Worm (Caenorhabditis elegans) whole organism, L3 larva: ENCODE results near the gene srsx-31.

ENCODE experiments used
- ZK546.5 ChIP-seq: sonication (generic microtip); optimal IDR thresholded peaks from 2 replicates; lab custom pipeline; 2017; ENCODE audit warnings: missing biosample characterization, missing genetic modification characterization
- ama-1 ChIP-seq: fragments of 150-350 bp; optimal IDR thresholded peaks from 2 replicates; lab custom pipeline; 2018
- ceh-16 ChIP-seq: sonication (generic microtip); optimal IDR thresholded peaks from 2 replicates; lab custom pipeline; 2017; ENCODE audit warnings: missing biosample characterization, missing genetic modification characterization
- ceh-28 ChIP-seq: fragments of 150-350 bp; optimal IDR thresholded peaks from 2 replicates; lab custom pipeline; 2014; ENCODE audit warnings: missing biosample characterization, missing genetic modification reagents, missing genetic modification characterization
- ceh-82 ChIP-seq: fragments of 150-350 bp; optimal IDR thresholded peaks from 2 replicates; lab custom pipeline; 2014; ENCODE audit warnings: missing biosample characterization, missing genetic modification characterization
- ceh-9 ChIP-seq: sonication (generic microtip); optimal IDR thresholded peaks from 2 replicates; lab custom pipeline; 2018; ENCODE audit warnings: missing biosample characterization, missing genetic modification characterization
- elt-3 ChIP-seq, 3 experiments: fragments of 150-350 bp in 1 of 3; sonication (generic microtip) in 2 of 3; optimal IDR thresholded peaks; 2 replicates in 2 of 3; 4 replicates in 1 of 3; lab custom pipeline; 2014 to 2017; ENCODE audit warnings: missing biosample characterization in 3 of 3, missing genetic modification characterization in 3 of 3
- nfya-1 ChIP-seq: sonication (generic microtip); optimal IDR thresholded peaks from 2 replicates; lab custom pipeline; 2017; ENCODE audit warnings: missing genetic modification characterization, mild to moderate bottlenecking, missing compliant biosample characterization, antibody characterized with exemption, moderate library complexity; ENCODE audit not compliant: insufficient read depth
- nhr-237 ChIP-seq: fragments of 150-350 bp; optimal IDR thresholded peaks from 2 replicates; lab custom pipeline; 2014; ENCODE audit warnings: missing biosample characterization, missing genetic modification characterization
- nhr-28 ChIP-seq: fragments of 150-350 bp; optimal IDR thresholded peaks from 2 replicates; lab custom pipeline; 2014; ENCODE audit warnings: missing biosample characterization, missing genetic modification characterization
- sea-2 ChIP-seq: fragments of 150-350 bp; sonication (generic microtip); optimal IDR thresholded peaks from 4 replicates; lab custom pipeline; 2014; ENCODE audit warnings: missing biosample characterization, missing genetic modification reagents, missing genetic modification characterization
- snpc-4 ChIP-seq: fragments of 150-350 bp; optimal IDR thresholded peaks from 2 replicates; lab custom pipeline; 2014; ENCODE audit warnings: missing biosample characterization, missing genetic modification characterization
- zag-1 ChIP-seq: fragments of 150-350 bp; optimal IDR thresholded peaks from 2 replicates; lab custom pipeline; 2014; ENCODE audit warnings: missing biosample characterization, missing genetic modification characterization
- ztf-4 ChIP-seq: fragments of 150-350 bp; optimal IDR thresholded peaks from 2 replicates; lab custom pipeline; 2014; ENCODE audit warnings: missing biosample characterization, missing genetic modification characterization

- no peak for TF ChIP-seq ama-1 (lab: Kevin White, UChicago)
- no peak for TF ChIP-seq ZK546.5 (tag; lab: Kevin White, UChicago)
- no peak for TF ChIP-seq ztf-4
- no peak for TF ChIP-seq ceh-9 (tag; lab: Kevin White, UChicago)
- TF ChIP-seq ceh-16 (tag; lab: Kevin White, UChicago): no peak
- no peak for TF ChIP-seq elt-3 (tag; optimal IDR thresholded peaks at IDR 0.05; lab: Kevin White, UChicago)
- no peak for TF ChIP-seq snpc-4 (tag; lab: Kevin White, UChicago)
- no peak for TF ChIP-seq nfya-1 (tag; lab: Kevin White, UChicago)
- TF ChIP-seq ceh-28 (tag; lab: Kevin White, UChicago): no peak
- no peak for TF ChIP-seq sea-2 (GFP tag; lab: Kevin White, UChicago)
- TF ChIP-seq zag-1 (tag; lab: Kevin White, UChicago): no peak
- TF ChIP-seq nhr-28 (tag; lab: Kevin White, UChicago): no peak
- no peak for TF ChIP-seq ceh-82
- no peak for TF ChIP-seq nhr-237 (tag; lab: Kevin White, UChicago)
Measured at ce11 chrV:11214569-11214968, 40.3 kb downstream of the srsx-31 start.
